Worm (Caenorhabditis elegans) whole organism, midembryonic: Measurements from ENCODE around the gene C38D4.7.

Source experiments
- T22C8.4 ChIP-seq: fragments of 200-800 bp; sonication (Bioruptor generic); IDR thresholded peaks from 2 replicates; pipeline ENCODE4 v1.3.6; 2022; ENCODE audit warnings: missing genetic modification characterization, missing compliant biosample characterization
- cog-1 ChIP-seq: sonication (generic microtip); optimal IDR thresholded peaks from 2 replicates; lab custom pipeline; 2016; ENCODE audit warnings: missing genetic modification characterization, missing compliant biosample characterization
- flt-1 ChIP-seq: fragments of 200-800 bp; sonication (Bioruptor generic); IDR thresholded peaks from 2 replicates; pipeline ENCODE4 v1.3.6; 2022; ENCODE audit warnings: missing genetic modification characterization, missing compliant biosample characterization
- klf-2 ChIP-seq: fragments of 200-800 bp; sonication (Bioruptor generic); conservative IDR thresholded peaks from 2 replicates; pipeline ENCODE4 v1.3.6; 2022; ENCODE audit warnings: missing genetic modification reagents, missing genetic modification characterization, missing compliant biosample characterization
- med-1 ChIP-seq: sonication (generic microtip); optimal IDR thresholded peaks from 2 replicates; lab custom pipeline; 2017; ENCODE audit warnings: missing genetic modification characterization, mild to moderate bottlenecking, missing compliant biosample characterization, antibody characterized with exemption, missing genetic modification reagents; ENCODE audit not compliant: insufficient read depth
- ref-1 ChIP-seq: fragments of 200-800 bp; sonication (Bioruptor generic); conservative IDR thresholded peaks from 2 replicates; pipeline ENCODE4 v1.3.6; 2022; ENCODE audit warnings: missing genetic modification reagents, missing genetic modification characterization, missing compliant biosample characterization
- tab-1 ChIP-seq: fragments of 200-800 bp; sonication (Bioruptor generic); IDR thresholded peaks from 2 replicates; pipeline ENCODE4 v1.3.6; 2022; ENCODE audit warnings: missing genetic modification characterization, missing compliant biosample characterization
- ztf-23 ChIP-seq: fragments of 200-800 bp; sonication (Bioruptor generic); IDR thresholded peaks from 2 replicates; pipeline ENCODE4 v1.3.6; 2022; ENCODE audit warnings: missing genetic modification reagents, missing genetic modification characterization, missing compliant biosample characterization
- ztf-29 ChIP-seq: fragments of 200-800 bp; sonication (Bioruptor generic); IDR thresholded peaks from 2 replicates; pipeline ENCODE4 v1.3.6; 2022; ENCODE audit warnings: missing genetic modification reagents, missing genetic modification characterization, missing compliant biosample characterization

The C38D4.7 gene

ce11 chrIII:4767869-4768645 lies 43.0 kb downstream of the C38D4.7 start:
- TF ChIP-seq med-1 = no peak
- no peak for TF ChIP-seq ref-1 (GFP tag; lab: Robert Waterston, UW)
- TF ChIP-seq cog-1 (tag; lab: Kevin White, UChicago) = no peak
- TF ChIP-seq tab-1 (GFP tag; lab: Robert Waterston, UW) = no peak
- no peak for TF ChIP-seq klf-2 (GFP tag; lab: Robert Waterston, UW)
- no peak for TF ChIP-seq ztf-23 (GFP tag; lab: Robert Waterston, UW)
- no peak for TF ChIP-seq T22C8.4 (GFP tag; lab: Robert Waterston, UW)
- no peak for TF ChIP-seq flt-1
- TF ChIP-seq ztf-29 = no peak

- TF ChIP-seq ztf-29 (no peak), cog-1 (tag; lab: Kevin White, UChicago) (no peak), ztf-23 (GFP tag; lab: Robert Waterston, UW) (no peak)
These were observed 44.3 kb downstream of the C38D4.7 start for ce11 chrIII:4766842-4767241.

- TF ChIP-seq ref-1 (GFP tag; lab: Robert Waterston, UW) (no peak), klf-2 (GFP tag; lab: Robert Waterston, UW) (no peak), ztf-23 (GFP tag; lab: Robert Waterston, UW) (no peak)
These were observed 45.6 kb downstream of the C38D4.7 start, which contains the start of gene B0393.5 for ce11 chrIII:4765474-4765873. TSS of gene B0393.5 (plus strand) at chrIII:4765774.

- TF ChIP-seq med-1 = no peak
- no peak for TF ChIP-seq flt-1
- no peak for TF ChIP-seq tab-1 (GFP tag; lab: Robert Waterston, UW)
- TF ChIP-seq ztf-23 (GFP tag; lab: Robert Waterston, UW) = no peak
- no peak for TF ChIP-seq cog-1 (tag; lab: Kevin White, UChicago)
- no peak for TF ChIP-seq klf-2 (GFP tag; lab: Robert Waterston, UW)
- no peak for TF ChIP-seq ztf-29
- no peak for TF ChIP-seq T22C8.4 (GFP tag; lab: Robert Waterston, UW)
- no peak for TF ChIP-seq ref-1 (GFP tag; lab: Robert Waterston, UW)
These were observed 47.6 kb downstream of the C38D4.7 start, which contains the start of gene B0393.4 for ce11 chrIII:4763509-4763908. TSS of gene B0393.4 (minus strand) at chrIII:4763609.

- TF ChIP-seq ztf-23 (GFP tag; lab: Robert Waterston, UW) = no peak
- no peak for TF ChIP-seq ztf-29
- no peak for TF ChIP-seq klf-2 (GFP tag; lab: Robert Waterston, UW)
- no peak for TF ChIP-seq tab-1 (GFP tag; lab: Robert Waterston, UW)
- TF ChIP-seq med-1 = no peak
- no peak for TF ChIP-seq ref-1 (GFP tag; lab: Robert Waterston, UW)
- no peak for TF ChIP-seq cog-1 (tag; lab: Kevin White, UChicago)
- TF ChIP-seq T22C8.4 (GFP tag; lab: Robert Waterston, UW) = no peak
- TF ChIP-seq flt-1 = no peak
These were observed 48.2 kb downstream of the C38D4.7 start for ce11 chrIII:4762846-4763245.
